Fruit fly (Drosophila melanogaster): ENCODE data around the gene b.

The b gene

DNA sequence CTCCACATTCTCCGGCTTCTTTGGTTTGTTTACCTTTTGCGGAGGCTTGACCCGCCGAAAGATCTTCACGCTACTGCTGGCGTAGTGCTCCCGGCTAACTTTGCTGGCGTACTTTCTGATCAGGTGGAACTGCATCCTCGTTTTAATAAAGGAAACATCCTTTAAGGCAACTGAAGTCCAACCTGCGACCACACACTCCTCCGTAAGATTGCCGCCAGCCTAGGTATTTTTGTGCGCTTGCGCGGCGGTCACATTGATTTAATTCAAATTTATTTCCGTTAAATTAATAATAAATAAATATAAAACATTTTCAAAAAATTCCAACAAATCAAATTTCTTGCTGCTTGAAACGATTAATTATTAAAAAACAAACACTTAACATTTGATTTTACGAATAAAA is 6.5 kb downstream of the b start, which contains the start of gene PolG1:
Gene PolG1, minus strand, starts transcription at position 216 of the 400 bp plus-strand sequence.
- TF ChIP-seq insv (optimal IDR thresholded peaks at IDR 0.05) (no peak), h (optimal IDR thresholded peaks at IDR 0.05) (no peak), Sin3A (optimal IDR thresholded peaks at IDR 0.05) (no peak), ttk (optimal IDR thresholded peaks at IDR 0.05) (no peak)

dm6 chr2L:13829540-13829939 is 8.5 kb downstream of the b start, which contains the start of the genes Arpc1 and Orc5:
TSS of gene Arpc1 (minus strand) at chr2L:13829741.
TSS of gene Orc5 (plus strand) at chr2L:13829837.
- no peak for TF ChIP-seq psq (optimal IDR thresholded peaks at IDR 0.05)
- no peak for TF ChIP-seq h (optimal IDR thresholded peaks at IDR 0.05)
- TF ChIP-seq ttk (optimal IDR thresholded peaks at IDR 0.05), result no peak
- TF ChIP-seq Myc (optimal IDR thresholded peaks at IDR 0.05), result no peak
- TF ChIP-seq insv (optimal IDR thresholded peaks at IDR 0.05), result no peak
- no peak for TF ChIP-seq Sin3A (optimal IDR thresholded peaks at IDR 0.05)

DNA sequence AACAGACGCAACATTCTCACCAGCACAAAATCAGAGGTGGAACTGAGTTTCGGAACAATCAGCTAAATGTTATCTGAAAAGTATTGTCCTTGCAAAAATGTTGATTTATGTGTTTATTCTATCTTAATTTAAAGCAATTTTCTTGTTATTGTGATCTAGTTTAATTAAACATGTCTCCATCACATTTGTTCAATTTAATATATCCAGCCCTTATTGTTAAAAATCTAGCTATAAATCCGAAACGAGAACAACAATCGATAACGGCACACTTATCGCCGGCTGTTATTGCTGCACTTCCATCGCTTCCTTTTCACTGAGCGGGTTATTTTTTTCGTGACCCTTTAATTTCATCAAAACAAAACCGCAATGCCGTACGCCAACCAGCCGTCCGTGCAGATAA is 12.0 kb downstream of the b start, which contains the start of the genes GatC, PolG2 and Polr2C:
Gene GatC, minus strand, starts transcription at position 48 of the 400 bp plus-strand sequence.
Gene PolG2, minus strand, starts transcription at position 48 of the 400 bp plus-strand sequence.
Gene Polr2C, plus strand, starts transcription at position 280 of the 400 bp plus-strand sequence.
- no peak for TF ChIP-seq psq (optimal IDR thresholded peaks at IDR 0.05)
- no peak for TF ChIP-seq ttk (optimal IDR thresholded peaks at IDR 0.05)
- no peak for TF ChIP-seq h (optimal IDR thresholded peaks at IDR 0.05)
- TF ChIP-seq Myc (optimal IDR thresholded peaks at IDR 0.05), result no peak
- no peak for TF ChIP-seq Sin3A (optimal IDR thresholded peaks at IDR 0.05)
- TF ChIP-seq insv (optimal IDR thresholded peaks at IDR 0.05), result no peak

- TF ChIP-seq h (optimal IDR thresholded peaks at IDR 0.05), result no peak
- peak; percentile 60 for TF ChIP-seq Sin3A (optimal IDR thresholded peaks at IDR 0.05)
- TF ChIP-seq Myc (optimal IDR thresholded peaks at IDR 0.05), result no peak
- no peak for TF ChIP-seq insv (optimal IDR thresholded peaks at IDR 0.05)
- TF ChIP-seq ttk (optimal IDR thresholded peaks at IDR 0.05), result no peak
Observed at dm6 chr2L:13835002-13835910, 14.2 kb downstream of the b start, which contains the start of the genes mRpS23 and CenG1A. TSS of gene mRpS23 (minus strand) at chr2L:13835072. TSS of gene CenG1A (plus strand) at chr2L:13835564.

- TF ChIP-seq insv (optimal IDR thresholded peaks at IDR 0.05) (no peak), Myc (optimal IDR thresholded peaks at IDR 0.05) (no peak), psq (optimal IDR thresholded peaks at IDR 0.05) (no peak), h (optimal IDR thresholded peaks at IDR 0.05) (no peak), ttk (optimal IDR thresholded peaks at IDR 0.05) (no peak), Sin3A (optimal IDR thresholded peaks at IDR 0.05) (no peak)
Observed at dm6 chr2L:13835959-13836358, 14.9 kb downstream of the b start.

DNA sequence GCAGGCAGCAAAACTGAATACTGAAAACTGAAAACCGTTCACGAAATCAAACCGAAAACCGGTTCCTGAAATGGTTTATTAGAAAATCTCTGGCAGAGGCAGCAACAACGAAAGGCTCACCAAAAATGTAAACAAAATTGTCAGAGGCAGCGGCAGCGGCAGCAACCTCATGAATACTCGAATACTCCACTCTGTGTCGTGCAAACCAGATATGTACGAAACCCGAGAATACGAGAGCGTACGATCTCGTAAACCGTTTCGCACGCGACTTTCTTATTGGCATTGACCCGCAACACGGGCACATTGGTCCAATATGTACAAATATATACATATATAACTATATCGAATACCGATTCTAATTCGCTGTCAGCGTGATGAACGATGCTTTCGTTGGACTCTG is 16.5 kb downstream of the b start:
- no peak for TF ChIP-seq psq (optimal IDR thresholded peaks at IDR 0.05)
- TF ChIP-seq ttk (optimal IDR thresholded peaks at IDR 0.05), result no peak
- no peak for TF ChIP-seq h (optimal IDR thresholded peaks at IDR 0.05)
- TF ChIP-seq Sin3A (optimal IDR thresholded peaks at IDR 0.05), result no peak
- no peak for TF ChIP-seq insv (optimal IDR thresholded peaks at IDR 0.05)
- TF ChIP-seq Myc (optimal IDR thresholded peaks at IDR 0.05), result no peak

DNA sequence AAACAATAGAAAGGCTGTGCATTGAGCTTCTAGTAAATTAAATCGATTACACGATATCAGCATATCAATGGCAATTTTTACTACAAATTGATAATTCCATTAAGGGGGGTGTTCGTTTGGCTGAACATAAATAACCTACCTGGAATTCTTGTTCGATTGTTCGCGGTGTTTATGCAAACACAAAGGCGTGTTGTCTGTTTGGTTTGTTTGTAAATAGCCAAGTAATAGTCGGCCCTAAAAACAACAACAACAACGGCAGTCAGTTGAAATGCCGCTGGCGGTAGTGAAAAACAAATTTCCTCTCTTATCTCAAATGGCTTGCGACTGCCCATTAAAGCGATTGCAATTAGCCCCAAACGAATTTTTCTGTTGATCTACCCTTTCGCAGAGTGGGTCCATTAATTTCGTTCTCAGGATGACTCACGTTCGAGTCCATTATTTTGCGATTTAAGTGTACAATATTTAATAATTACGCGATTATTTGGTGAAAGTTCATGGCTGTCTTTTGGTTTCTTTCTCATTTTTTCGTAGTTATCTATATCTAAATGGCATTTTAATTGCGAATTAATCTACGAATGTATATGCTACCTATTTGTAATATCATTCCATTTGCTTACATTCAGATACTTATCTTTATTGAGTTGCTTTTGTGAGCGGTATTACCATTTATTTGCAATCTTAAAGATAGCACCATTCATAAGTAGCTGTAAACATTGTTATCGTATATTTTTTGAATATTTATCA is 17.8 kb downstream of the b start:
- TF ChIP-seq psq (optimal IDR thresholded peaks at IDR 0.05) (no peak), h (optimal IDR thresholded peaks at IDR 0.05) (no peak), insv (optimal IDR thresholded peaks at IDR 0.05) (no peak)

- TF ChIP-seq h (optimal IDR thresholded peaks at IDR 0.05), result no peak
- TF ChIP-seq ttk (optimal IDR thresholded peaks at IDR 0.05), result no peak
- no peak for TF ChIP-seq Sin3A (optimal IDR thresholded peaks at IDR 0.05)
- TF ChIP-seq insv (optimal IDR thresholded peaks at IDR 0.05), result no peak
- TF ChIP-seq psq (optimal IDR thresholded peaks at IDR 0.05), result no peak
- TF ChIP-seq Myc (optimal IDR thresholded peaks at IDR 0.05), result no peak
Observed at dm6 chr2L:13839744-13840151, 18.7 kb downstream of the b start.

- TF ChIP-seq Sin3A (optimal IDR thresholded peaks at IDR 0.05), result no peak
- TF ChIP-seq h (optimal IDR thresholded peaks at IDR 0.05), result no peak
- no peak for TF ChIP-seq insv (optimal IDR thresholded peaks at IDR 0.05)
- TF ChIP-seq Myc (optimal IDR thresholded peaks at IDR 0.05), result no peak
- TF ChIP-seq psq (optimal IDR thresholded peaks at IDR 0.05), result no peak
- TF ChIP-seq ttk (optimal IDR thresholded peaks at IDR 0.05), result no peak
Observed at dm6 chr2L:13841508-13841907, 20.5 kb downstream of the b start, which contains the start of gene CG33307. TSS of gene CG33307 (minus strand) at chr2L:13841520.

dm6 chr2L:13842078-13842477 is 21.0 kb downstream of the b start:
- TF ChIP-seq psq (optimal IDR thresholded peaks at IDR 0.05) (no peak), insv (optimal IDR thresholded peaks at IDR 0.05) (no peak), Myc (optimal IDR thresholded peaks at IDR 0.05) (no peak), h (optimal IDR thresholded peaks at IDR 0.05) (no peak), Sin3A (optimal IDR thresholded peaks at IDR 0.05) (no peak), ttk (optimal IDR thresholded peaks at IDR 0.05) (no peak)

dm6 chr2L:13842572-13842971 is 21.5 kb downstream of the b start:
- TF ChIP-seq ttk (optimal IDR thresholded peaks at IDR 0.05) (no peak), Sin3A (optimal IDR thresholded peaks at IDR 0.05) (no peak), psq (optimal IDR thresholded peaks at IDR 0.05) (no peak), insv (optimal IDR thresholded peaks at IDR 0.05) (no peak), Myc (optimal IDR thresholded peaks at IDR 0.05) (no peak), h (optimal IDR thresholded peaks at IDR 0.05) (no peak)

All from Kc167 (cell line).